Worm (Caenorhabditis elegans): ENCODE results near the gene pinn-1.

The pinn-1 gene

ce11 chrII:2920817-2921458 lies 32.1 kb upstream of the pinn-1 start (continued):
- no peak for TF ChIP-seq ceh-28 (tag; optimal IDR thresholded peaks at IDR 0.05)

DNA sequence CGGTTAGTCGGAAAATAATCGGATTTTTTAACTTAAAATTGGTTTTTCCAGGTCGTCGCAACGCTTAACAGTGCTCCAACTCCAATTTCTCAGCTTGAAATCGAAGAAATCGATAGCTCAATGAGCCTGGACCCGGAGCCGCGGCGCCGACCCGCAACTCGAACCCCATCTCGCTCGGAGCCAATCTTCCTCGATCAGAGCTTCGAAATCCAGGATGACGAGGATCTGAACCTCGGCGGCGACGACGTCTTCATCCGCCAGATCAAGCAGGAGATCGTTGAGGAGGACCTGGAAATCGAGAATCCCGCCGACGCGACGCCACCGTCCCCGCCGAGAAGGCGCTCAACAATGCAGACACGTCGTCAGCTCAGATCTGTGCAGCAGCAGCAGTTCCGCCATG lies 31.4 kb upstream of the pinn-1 start:
- TF ChIP-seq lin-1 (GFP tag; IDR thresholded peaks at IDR 0.05): no peak
- peak; percentile 94 for TF ChIP-seq set-16 (GFP tag; IDR thresholded peaks at IDR 0.05)
- TF ChIP-seq aha-1 (tag): peak; percentile 7

DNA sequence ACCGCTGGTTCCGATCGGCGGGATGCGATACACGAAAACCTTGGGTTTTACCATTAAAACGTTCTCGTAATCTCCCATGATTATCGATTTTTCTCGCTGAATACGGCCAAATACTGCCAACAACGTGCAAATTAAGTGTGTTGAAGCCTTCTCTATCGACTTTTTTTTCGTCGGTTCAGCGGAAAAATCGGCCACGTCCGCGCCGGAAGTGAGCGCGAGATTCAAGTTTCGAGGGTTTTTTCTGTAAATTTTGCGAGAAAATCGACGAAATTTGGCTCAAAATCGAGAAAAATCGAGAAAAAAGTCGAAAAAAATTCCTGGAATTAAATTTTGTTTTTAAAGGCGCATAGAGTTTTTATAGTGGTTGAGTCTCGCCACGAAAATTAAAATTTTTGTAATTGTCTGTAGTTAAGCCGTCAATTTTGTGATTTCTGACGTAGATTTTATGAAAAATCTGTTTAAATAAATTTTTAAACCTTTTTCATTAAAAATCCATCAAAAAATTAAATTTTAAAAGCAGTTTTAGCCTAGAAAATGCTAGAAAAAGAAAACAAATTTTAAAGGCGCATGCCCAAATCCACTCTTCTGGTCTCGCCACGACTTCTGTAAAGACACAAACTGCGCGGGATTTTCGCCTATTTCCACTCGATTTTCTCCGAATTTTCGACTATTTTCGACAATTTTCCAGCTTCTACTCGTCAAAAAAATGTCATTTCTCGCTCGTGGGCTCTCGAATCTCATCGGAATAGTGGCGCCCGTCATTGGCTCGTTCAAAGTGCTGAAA lies 30.5 kb upstream of the pinn-1 start, which contains the start of the genes ncap-1 and Y110A2AR.1:
Gene ncap-1 (minus strand): TSS at position 241 of the 784 bp plus-strand sequence.
Gene Y110A2AR.1 (plus strand): TSS at position 637 of the 784 bp plus-strand sequence.
- TF ChIP-seq nhr-28 (tag; optimal IDR thresholded peaks at IDR 0.05) (no peak), aha-1 (tag) (peak; percentile 62), T20F7.1 (GFP tag; optimal IDR thresholded peaks at IDR 0.05) (no peak), hif-1 (tag; optimal IDR thresholded peaks at IDR 0.05) (peak in 1 of 2 experiments; percentile 26), mes-2 (tag; optimal IDR thresholded peaks at IDR 0.05; ENCODE audit: poor library complexity, severe bottlenecking) (peak; percentile 78), F49E8.2 (tag; optimal IDR thresholded peaks at IDR 0.05; ENCODE audit: borderline replicate concordance) (peak; percentile 85), dpl-1 (GFP tag; optimal IDR thresholded peaks at IDR 0.05) (peak; percentile 65), unc-130 (GFP tag; optimal IDR thresholded peaks at IDR 0.05) (peak; percentile 55), egl-27 (tag; optimal IDR thresholded peaks at IDR 0.05) (no peak), lin-38 (GFP tag; IDR thresholded peaks at IDR 0.05) (peak; percentile 10; the same call in 1 of the 2 replicates), unc-62 (GFP tag; optimal IDR thresholded peaks at IDR 0.05 in 1 of 2) (peak in 1 of 2 experiments; percentile 18), unc-62 (tag; optimal IDR thresholded peaks at IDR 0.05) (no peak)

DNA sequence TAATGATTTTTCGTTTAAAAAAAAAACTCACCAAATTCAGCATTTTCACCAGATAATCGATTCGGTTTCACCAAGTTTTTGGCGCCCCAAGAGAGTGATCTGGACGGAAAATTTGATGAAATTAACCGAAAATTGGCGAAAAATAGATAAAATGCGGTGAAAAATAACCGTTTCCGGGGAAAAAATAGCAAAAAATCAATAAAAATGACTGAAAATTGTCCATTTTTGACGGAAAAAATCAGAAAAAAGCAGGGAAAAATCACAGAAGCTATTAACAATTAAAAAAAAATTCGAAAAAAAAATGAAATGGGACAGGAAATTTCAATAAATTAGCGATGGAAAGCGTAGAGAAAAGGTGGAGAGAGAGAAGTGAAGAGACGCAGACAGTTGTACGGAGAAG lies 24.7 kb upstream of the pinn-1 start, which contains the start of gene ubc-15:
Gene ubc-15 (minus strand): TSS at position 101 of the 400 bp plus-strand sequence.
- TF ChIP-seq ceh-82 (tag; optimal IDR thresholded peaks at IDR 0.05) (no peak), nhr-6 (tag; optimal IDR thresholded peaks at IDR 0.05) (no peak), ceh-32 (tag; optimal IDR thresholded peaks at IDR 0.05; ENCODE audit: poor library complexity) (no peak), ceh-62 (tag; optimal IDR thresholded peaks at IDR 0.05) (no peak), aha-1 (tag) (no peak), rbr-2 (tag; optimal IDR thresholded peaks at IDR 0.05) (no peak), T26A8.4 (GFP tag; IDR thresholded peaks at IDR 0.05) (no peak), nhr-28 (tag; optimal IDR thresholded peaks at IDR 0.05) (no peak), saeg-2 (GFP tag; IDR thresholded peaks at IDR 0.05) (no peak), Y5F2A.4 (GFP tag; optimal IDR thresholded peaks at IDR 0.05) (no peak), Y75B8A.6 (GFP tag; IDR thresholded peaks at IDR 0.05) (no peak), zfp-2 (tag; optimal IDR thresholded peaks at IDR 0.05) (no peak), dmd-6 (GFP tag; IDR thresholded peaks at IDR 0.05) (no peak)

- TF ChIP-seq lsy-2 (tag; optimal IDR thresholded peaks at IDR 0.05) (no peak), set-16 (GFP tag; IDR thresholded peaks at IDR 0.05) (peak; percentile 96), Y5F2A.4 (GFP tag; optimal IDR thresholded peaks at IDR 0.05) (no peak), arid-1 (GFP tag; conservative IDR thresholded peaks at IDR 0.05) (no peak), pha-4 (GFP tag; IDR thresholded peaks at IDR 0.05) (peak; percentile 64; the same call in 1 of the 2 replicates), pha-4 (tag; optimal IDR thresholded peaks at IDR 0.05) (no peak), aha-1 (tag) (peak; percentile 63), hmg-1.1 (GFP tag; IDR thresholded peaks at IDR 0.05) (no peak), dve-1 (tag; optimal IDR thresholded peaks at IDR 0.05; ENCODE audit: insufficient read depth) (no peak), fos-1 (tag; optimal IDR thresholded peaks at IDR 0.05) (no peak), spr-3 (GFP tag; optimal IDR thresholded peaks at IDR 0.05) (no peak), daf-8 (GFP tag; IDR thresholded peaks at IDR 0.05) (no peak), nhr-77 (tag; optimal IDR thresholded peaks at IDR 0.05) (no peak), unc-130 (GFP tag; optimal IDR thresholded peaks at IDR 0.05) (no peak), mdt-29 (GFP tag; IDR thresholded peaks at IDR 0.05) (no peak), unc-62 (GFP tag; optimal IDR thresholded peaks at IDR 0.05 in 1 of 2) (no peak), unc-62 (tag; optimal IDR thresholded peaks at IDR 0.05) (no peak)
Measured at ce11 chrII:2903748-2904147, 14.9 kb upstream of the pinn-1 start.

Measured in whole organism, L4 larva.